Fruit fly (Drosophila melanogaster): ENCODE results near the gene CG7565.

Gene CG7565

dm6 chr3L:8072720-8073119 lies 18.9 kb downstream of the CG7565 start:
- TF ChIP-seq usp (GFP tag; optimal IDR thresholded peaks at IDR 0.05) (no peak), psq (optimal IDR thresholded peaks at IDR 0.05) (no peak), pan (optimal IDR thresholded peaks at IDR 0.05) (no peak), CG8478 (optimal IDR thresholded peaks at IDR 0.05) (no peak), EcR (GFP tag; optimal IDR thresholded peaks at IDR 0.05) (no peak), Dll (optimal IDR thresholded peaks at IDR 0.05) (no peak)

DNA sequence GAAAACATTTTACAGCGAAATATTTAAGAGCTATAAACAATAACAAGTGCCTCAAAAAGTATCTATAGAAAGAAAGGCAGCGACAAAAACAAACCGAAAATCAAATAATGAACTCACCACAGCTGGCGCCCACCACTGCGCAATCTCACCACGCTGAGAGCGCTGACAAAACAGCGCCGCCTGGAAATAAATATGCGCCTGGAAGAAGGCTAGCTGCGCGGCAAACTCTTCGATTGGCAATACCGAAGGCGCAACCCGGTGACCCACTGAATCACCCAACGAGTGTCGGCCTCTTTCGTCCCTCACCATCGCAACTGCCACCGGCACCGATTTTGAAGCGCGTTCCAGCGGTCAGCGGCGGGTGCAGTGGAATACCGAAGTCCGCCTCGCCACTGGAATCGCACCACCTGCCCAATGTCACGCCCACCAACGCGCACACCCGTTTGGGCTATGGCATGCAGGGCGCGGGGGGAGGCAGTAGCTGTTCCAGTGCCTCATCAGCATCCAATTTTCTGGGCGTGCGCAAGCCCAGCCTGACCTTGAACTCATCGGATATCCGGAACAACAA lies 19.8 kb downstream of the CG7565 start:
- TF ChIP-seq Dll (optimal IDR thresholded peaks at IDR 0.05) (no peak), EcR (GFP tag; optimal IDR thresholded peaks at IDR 0.05) (no peak), CG8478 (optimal IDR thresholded peaks at IDR 0.05) (no peak)

dm6 chr3L:8071192-8071591 lies 20.4 kb downstream of the CG7565 start:
- TF ChIP-seq pan (optimal IDR thresholded peaks at IDR 0.05) (no peak), usp (GFP tag; optimal IDR thresholded peaks at IDR 0.05) (no peak), CG8478 (optimal IDR thresholded peaks at IDR 0.05) (no peak), EcR (GFP tag; optimal IDR thresholded peaks at IDR 0.05) (no peak), psq (optimal IDR thresholded peaks at IDR 0.05) (no peak), Dll (optimal IDR thresholded peaks at IDR 0.05) (no peak)

DNA sequence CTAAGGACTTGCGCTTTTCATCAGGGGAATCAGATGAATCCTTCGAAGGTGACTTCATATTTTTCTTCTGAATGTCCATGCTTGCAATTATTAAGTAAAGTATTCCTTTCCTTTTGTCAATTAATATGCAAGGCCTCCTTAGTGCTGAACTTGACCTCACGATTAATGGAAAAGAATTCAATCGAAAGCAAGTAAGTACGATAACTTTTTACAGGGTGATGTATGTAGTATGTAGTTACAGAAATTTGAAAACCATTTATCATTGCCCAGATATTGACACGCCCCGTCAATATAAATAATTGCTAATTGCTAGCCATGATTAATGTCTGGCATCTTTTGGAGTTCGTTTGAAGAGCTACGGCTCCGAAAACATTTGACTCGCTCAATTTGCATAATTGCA lies 21.7 kb downstream of the CG7565 start, which contains the start of gene CG42591:
Gene CG42591 (minus strand): TSS at position 101 of the 400 bp plus-strand sequence.
- TF ChIP-seq usp (GFP tag; optimal IDR thresholded peaks at IDR 0.05) (no peak), psq (optimal IDR thresholded peaks at IDR 0.05) (no peak), CG8478 (optimal IDR thresholded peaks at IDR 0.05) (no peak), Dll (optimal IDR thresholded peaks at IDR 0.05) (no peak), pan (optimal IDR thresholded peaks at IDR 0.05) (no peak), EcR (GFP tag; optimal IDR thresholded peaks at IDR 0.05) (no peak)

dm6 chr3L:8069167-8069566 lies 22.4 kb downstream of the CG7565 start, which contains the start of gene CG42590:
TSS of gene CG42590 (minus strand) at chr3L:8069267.
- TF ChIP-seq usp (GFP tag; optimal IDR thresholded peaks at IDR 0.05) = no peak

- TF ChIP-seq pan (optimal IDR thresholded peaks at IDR 0.05) = no peak
- no peak for TF ChIP-seq EcR (GFP tag; optimal IDR thresholded peaks at IDR 0.05)
- no peak for TF ChIP-seq usp (GFP tag; optimal IDR thresholded peaks at IDR 0.05)
- no peak for TF ChIP-seq CG8478 (optimal IDR thresholded peaks at IDR 0.05)
- TF ChIP-seq psq (optimal IDR thresholded peaks at IDR 0.05) = no peak
- no peak for TF ChIP-seq Dll (optimal IDR thresholded peaks at IDR 0.05)
These were observed 23.5 kb downstream of the CG7565 start for dm6 chr3L:8068061-8068460.

dm6 chr3L:8067491-8067890 lies 24.1 kb downstream of the CG7565 start:
- TF ChIP-seq EcR (GFP tag; optimal IDR thresholded peaks at IDR 0.05) (no peak), psq (optimal IDR thresholded peaks at IDR 0.05) (no peak), usp (GFP tag; optimal IDR thresholded peaks at IDR 0.05) (no peak), pan (optimal IDR thresholded peaks at IDR 0.05) (no peak), CG8478 (optimal IDR thresholded peaks at IDR 0.05) (no peak)

DNA sequence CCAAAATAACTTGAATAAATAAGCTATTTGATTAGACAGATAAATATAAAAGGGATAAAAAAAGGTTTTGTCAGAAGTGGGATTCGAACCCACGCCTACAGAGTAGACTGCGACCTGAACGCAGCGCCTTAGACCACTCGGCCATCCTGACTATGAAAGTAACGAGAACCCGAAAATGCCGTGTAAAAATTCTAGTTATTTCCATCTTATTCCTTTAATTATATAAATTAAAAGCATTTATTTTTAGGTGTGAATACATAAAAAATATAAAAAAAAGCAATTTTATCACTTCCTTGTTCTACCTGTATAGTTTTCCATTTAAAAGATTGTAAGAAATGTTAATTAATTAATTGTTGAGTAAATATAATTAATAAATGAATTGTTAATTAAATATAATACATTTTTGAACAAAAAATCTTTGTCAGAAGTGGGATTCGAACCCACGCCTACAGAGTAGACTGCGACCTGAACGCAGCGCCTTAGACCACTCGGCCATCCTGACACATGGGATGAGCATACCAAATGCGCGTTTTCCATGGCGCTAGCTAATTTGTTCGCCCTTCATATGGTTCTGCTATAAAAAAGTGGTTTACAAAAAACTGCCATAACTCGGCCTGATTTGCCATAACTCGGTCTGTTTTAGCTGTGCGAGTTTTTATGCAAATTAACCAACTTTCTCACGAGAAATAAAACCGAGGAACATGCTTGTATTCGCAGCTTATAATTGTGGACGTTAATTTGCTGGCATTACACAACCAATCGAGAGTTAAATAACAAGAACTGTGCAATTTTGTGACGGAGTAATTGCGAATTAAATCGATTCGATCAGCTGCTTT lies 25.8 kb downstream of the CG7565 start:
- TF ChIP-seq psq (optimal IDR thresholded peaks at IDR 0.05) (no peak), EcR (GFP tag; optimal IDR thresholded peaks at IDR 0.05) (no peak), Dll (optimal IDR thresholded peaks at IDR 0.05) (no peak), usp (GFP tag; optimal IDR thresholded peaks at IDR 0.05) (no peak), CG8478 (optimal IDR thresholded peaks at IDR 0.05) (no peak), pan (optimal IDR thresholded peaks at IDR 0.05) (no peak)

dm6 chr3L:8063214-8064156 lies 28.1 kb downstream of the CG7565 start, which contains the start of gene Sarm:
TSS of gene Sarm (plus strand) at chr3L:8063874.
- TF ChIP-seq Dll (optimal IDR thresholded peaks at IDR 0.05) = no peak
- no peak for TF ChIP-seq psq (optimal IDR thresholded peaks at IDR 0.05)
- TF ChIP-seq usp (GFP tag; optimal IDR thresholded peaks at IDR 0.05) = no peak
- TF ChIP-seq pan (optimal IDR thresholded peaks at IDR 0.05) = no peak
- TF ChIP-seq EcR (GFP tag; optimal IDR thresholded peaks at IDR 0.05) = no peak
- no peak for TF ChIP-seq CG8478 (optimal IDR thresholded peaks at IDR 0.05)

DNA sequence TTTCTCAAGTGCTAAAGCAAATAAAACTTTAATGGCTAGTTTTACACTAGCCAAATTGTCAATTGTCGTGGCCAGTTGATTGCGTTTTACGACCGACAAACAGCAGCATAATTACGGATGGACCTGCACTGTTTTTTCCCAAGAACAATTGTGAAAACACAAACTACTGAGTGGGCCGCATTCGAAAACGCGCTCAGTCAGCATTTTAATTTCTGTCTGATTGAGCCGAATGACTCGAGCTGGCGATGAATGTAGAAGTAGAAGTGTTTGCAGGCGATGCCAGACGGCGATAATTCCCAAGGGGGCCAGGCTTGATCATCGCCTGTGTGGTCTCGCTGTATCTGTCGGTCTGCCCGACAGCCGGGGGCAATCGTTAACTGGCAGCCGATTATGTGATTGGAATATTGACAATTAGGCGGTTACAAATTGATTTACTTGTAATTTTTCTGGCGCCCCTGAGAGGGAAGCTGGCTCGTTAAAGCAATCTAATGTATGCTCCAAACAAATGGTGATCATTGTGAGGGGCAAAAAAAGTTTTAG lies 31.9 kb downstream of the CG7565 start:
- no peak for TF ChIP-seq Dll (optimal IDR thresholded peaks at IDR 0.05)

dm6 chr3L:8058190-8058997 lies 33.2 kb downstream of the CG7565 start, which contains the start of gene bip1:
TSS of gene bip1 (minus strand) at chr3L:8058713.
- TF ChIP-seq CG8478 (optimal IDR thresholded peaks at IDR 0.05) (no peak), EcR (GFP tag; optimal IDR thresholded peaks at IDR 0.05) (peak; percentile 24 to 42), usp (GFP tag; optimal IDR thresholded peaks at IDR 0.05) (no peak), psq (optimal IDR thresholded peaks at IDR 0.05) (no peak), Dll (optimal IDR thresholded peaks at IDR 0.05) (no peak), pan (optimal IDR thresholded peaks at IDR 0.05) (no peak)

Data from whole organism.